Fruit fly (Drosophila melanogaster): Measurements from ENCODE around the gene Kdm5.

Gene Kdm5

dm6 chr2L:5997609-5998229 lies 1.6 kb downstream of the Kdm5 start (continued):
- TF ChIP-seq Dfd (GFP tag; optimal IDR thresholded peaks at IDR 0.05) (no peak), N (GFP tag; optimal IDR thresholded peaks at IDR 0.05) (peak; percentile 34), dl (GFP tag; optimal IDR thresholded peaks at IDR 0.05; ENCODE audit: insufficient read depth in 1 of 2, partially characterized antibody in 2 of 2) (no peak), pan (optimal IDR thresholded peaks at IDR 0.05) (no peak), Vsx2 (GFP tag; optimal IDR thresholded peaks at IDR 0.05; ENCODE audit: partially characterized antibody) (no peak)

DNA sequence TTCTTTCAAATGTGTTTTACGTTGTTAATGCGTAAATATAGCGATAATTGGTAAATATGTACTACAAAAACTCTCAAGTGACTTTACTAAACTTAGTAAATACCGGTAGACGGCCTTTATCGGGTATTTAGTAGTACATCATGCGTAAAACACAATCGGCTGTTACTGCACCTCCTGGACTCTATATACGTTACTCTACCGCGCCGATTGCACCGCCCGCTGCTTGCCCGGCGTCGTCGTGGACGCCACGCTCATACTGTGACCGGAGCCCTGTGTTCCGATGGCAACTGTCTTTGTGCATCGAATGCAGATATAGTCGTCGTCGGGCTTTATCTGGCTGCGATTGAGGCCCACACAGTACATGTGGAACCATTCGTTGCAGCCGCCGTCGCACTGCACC lies 8.9 kb downstream of the Kdm5 start:
- no peak for TF ChIP-seq dl (GFP tag; optimal IDR thresholded peaks at IDR 0.05; ENCODE audit: insufficient read depth in 1 of 2, partially characterized antibody in 2 of 2)
- TF ChIP-seq Mio (GFP tag; optimal IDR thresholded peaks at IDR 0.05), result no peak
- TF ChIP-seq sage (GFP tag; optimal IDR thresholded peaks at IDR 0.05), result no peak
- TF ChIP-seq Hr78 (GFP tag; optimal IDR thresholded peaks at IDR 0.05), result no peak
- no peak for TF ChIP-seq lola (GFP tag; optimal IDR thresholded peaks at IDR 0.05)
- no peak for TF ChIP-seq Hnf4 (GFP tag; optimal IDR thresholded peaks at IDR 0.05)
- no peak for TF ChIP-seq Dfd (GFP tag; optimal IDR thresholded peaks at IDR 0.05)
- TF ChIP-seq CG9705 (GFP tag; optimal IDR thresholded peaks at IDR 0.05), result no peak
- no peak for TF ChIP-seq CG32264 (GFP tag; optimal IDR thresholded peaks at IDR 0.05)
- no peak for TF ChIP-seq Myc (optimal IDR thresholded peaks at IDR 0.05)
- TF ChIP-seq Rel (GFP tag; optimal IDR thresholded peaks at IDR 0.05), result no peak
- no peak for TF ChIP-seq Rel (tag; optimal IDR thresholded peaks at IDR 0.05)
- TF ChIP-seq fru (GFP tag; optimal IDR thresholded peaks at IDR 0.05), result no peak
- TF ChIP-seq foxo (GFP tag; optimal IDR thresholded peaks at IDR 0.05), result no peak
- TF ChIP-seq OdsH (GFP tag; optimal IDR thresholded peaks at IDR 0.05), result no peak
- no peak for TF ChIP-seq usp (GFP tag; optimal IDR thresholded peaks at IDR 0.05)
- TF ChIP-seq dmrt93B (GFP tag; optimal IDR thresholded peaks at IDR 0.05), result no peak
- no peak for TF ChIP-seq tai (GFP tag; optimal IDR thresholded peaks at IDR 0.05)
- TF ChIP-seq br (GFP tag; optimal IDR thresholded peaks at IDR 0.05), result no peak

DNA sequence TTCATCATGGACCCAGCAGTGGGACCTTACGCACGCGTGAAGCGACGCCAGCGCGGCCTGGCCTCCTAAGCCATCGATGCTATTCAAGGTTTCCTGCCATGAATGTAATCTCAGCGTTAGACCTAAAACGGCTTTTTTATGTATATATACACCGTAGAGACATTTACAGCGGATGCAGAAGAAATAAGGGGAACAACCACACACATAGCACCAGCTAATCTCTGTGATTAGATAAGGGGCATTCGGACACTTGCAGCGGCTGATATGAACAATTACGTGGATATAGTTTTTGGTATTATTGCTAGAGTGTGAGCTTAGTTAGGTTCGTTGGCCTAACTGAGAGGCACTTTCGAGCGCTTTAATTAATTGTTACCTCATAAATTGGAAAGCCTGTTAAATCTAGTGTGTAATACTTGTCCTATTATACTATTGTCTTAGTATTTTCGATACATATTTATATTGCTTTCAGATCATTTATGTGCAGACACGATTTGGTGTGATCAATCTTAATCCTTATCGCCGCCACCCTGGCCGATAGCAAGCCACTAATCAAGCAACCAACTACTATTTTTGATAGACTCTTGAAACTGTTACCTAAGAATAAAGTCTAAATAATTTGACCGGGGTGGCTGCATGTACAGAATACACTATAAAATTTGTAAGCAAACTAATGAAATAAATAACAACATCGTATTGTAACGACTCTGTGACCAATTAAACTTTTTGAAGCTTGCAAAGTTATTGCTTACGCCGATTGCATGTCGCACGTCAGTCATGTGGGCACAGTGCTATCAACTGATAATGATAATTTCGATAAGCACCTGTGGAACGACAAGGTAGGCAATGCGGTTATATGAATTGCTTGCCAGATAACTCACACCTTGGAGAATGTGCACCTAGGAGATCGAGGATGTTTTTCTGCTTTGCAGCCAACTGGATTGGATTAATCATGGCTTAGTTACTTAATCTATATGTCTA lies 10.9 kb downstream of the Kdm5 start:
- no peak for TF ChIP-seq dl (GFP tag; optimal IDR thresholded peaks at IDR 0.05; ENCODE audit: insufficient read depth in 1 of 2, partially characterized antibody in 2 of 2)
- peak; percentile 39 for TF ChIP-seq h (GFP tag; optimal IDR thresholded peaks at IDR 0.05)
- TF ChIP-seq Rel (GFP tag; optimal IDR thresholded peaks at IDR 0.05), result no peak
- peak; percentile 93 for TF ChIP-seq Rel (tag; optimal IDR thresholded peaks at IDR 0.05)

dm6 chr2L:5986940-5987339 lies 12.4 kb downstream of the Kdm5 start:
- TF ChIP-seq br (GFP tag; optimal IDR thresholded peaks at IDR 0.05) (no peak), lola (GFP tag; optimal IDR thresholded peaks at IDR 0.05) (no peak), Rel (GFP tag; optimal IDR thresholded peaks at IDR 0.05) (no peak), Rel (tag; optimal IDR thresholded peaks at IDR 0.05) (peak; percentile 43), woc (GFP tag; optimal IDR thresholded peaks at IDR 0.05) (no peak), Dfd (GFP tag; optimal IDR thresholded peaks at IDR 0.05) (no peak), OdsH (GFP tag; optimal IDR thresholded peaks at IDR 0.05) (peak; percentile 11), Vsx2 (GFP tag; optimal IDR thresholded peaks at IDR 0.05; ENCODE audit: partially characterized antibody) (no peak), h (GFP tag; optimal IDR thresholded peaks at IDR 0.05) (peak; percentile 3), Dif (GFP tag; optimal IDR thresholded peaks at IDR 0.05; ENCODE audit: partially characterized antibody) (no peak), pan (optimal IDR thresholded peaks at IDR 0.05) (no peak), CG32264 (GFP tag; optimal IDR thresholded peaks at IDR 0.05) (no peak), Hnf4 (GFP tag; optimal IDR thresholded peaks at IDR 0.05) (no peak), sage (GFP tag; optimal IDR thresholded peaks at IDR 0.05) (no peak)

- TF ChIP-seq GATAd (GFP tag; optimal IDR thresholded peaks at IDR 0.05), result no peak
- peak; percentile 87 for TF ChIP-seq Hr83 (GFP tag; optimal IDR thresholded peaks at IDR 0.05; ENCODE audit: poor library complexity, severe bottlenecking)
- peak; percentile 30 for TF ChIP-seq ey (GFP tag; optimal IDR thresholded peaks at IDR 0.05)
- no peak for TF ChIP-seq Vsx2 (GFP tag; optimal IDR thresholded peaks at IDR 0.05; ENCODE audit: partially characterized antibody)
- TF ChIP-seq HLH106 (tag; optimal IDR thresholded peaks at IDR 0.05), result peak; percentile 60
- peak; percentile 54 for TF ChIP-seq rgr (GFP tag; optimal IDR thresholded peaks at IDR 0.05)
- TF ChIP-seq tai (GFP tag; optimal IDR thresholded peaks at IDR 0.05), result no peak
- TF ChIP-seq dl (GFP tag; optimal IDR thresholded peaks at IDR 0.05; ENCODE audit: insufficient read depth in 1 of 2, partially characterized antibody in 2 of 2), result no peak
- TF ChIP-seq brk (GFP tag; optimal IDR thresholded peaks at IDR 0.05), result no peak
- TF ChIP-seq sv (GFP tag; optimal IDR thresholded peaks at IDR 0.05), result peak; percentile 42
- peak; percentile 61 for TF ChIP-seq Dif (GFP tag; optimal IDR thresholded peaks at IDR 0.05; ENCODE audit: partially characterized antibody)
- TF ChIP-seq Hr78 (GFP tag; optimal IDR thresholded peaks at IDR 0.05), result peak; percentile 66
- TF ChIP-seq foxo (GFP tag; optimal IDR thresholded peaks at IDR 0.05), result peak in 1 of 2 experiments; percentile 52
- TF ChIP-seq CG32264 (GFP tag; optimal IDR thresholded peaks at IDR 0.05), result no peak
- peak; percentile 47 for TF ChIP-seq fru (GFP tag; optimal IDR thresholded peaks at IDR 0.05)
- no peak for TF ChIP-seq Myc (optimal IDR thresholded peaks at IDR 0.05)
- TF ChIP-seq N (GFP tag; optimal IDR thresholded peaks at IDR 0.05), result peak; percentile 98
- no peak for TF ChIP-seq sage (GFP tag; optimal IDR thresholded peaks at IDR 0.05)
- TF ChIP-seq br (GFP tag; optimal IDR thresholded peaks at IDR 0.05), result peak; percentile 53
- TF ChIP-seq Mio (GFP tag; optimal IDR thresholded peaks at IDR 0.05), result no peak
- TF ChIP-seq h (GFP tag; optimal IDR thresholded peaks at IDR 0.05), result peak; percentile 64
- no peak for TF ChIP-seq jim (GFP tag; optimal IDR thresholded peaks at IDR 0.05)
- TF ChIP-seq Abd-B (GFP tag; optimal IDR thresholded peaks at IDR 0.05), result no peak
- TF ChIP-seq psq (GFP tag; optimal IDR thresholded peaks at IDR 0.05), result peak; percentile 30
- no peak for TF ChIP-seq Hnf4 (GFP tag; optimal IDR thresholded peaks at IDR 0.05)
- no peak for TF ChIP-seq usp (GFP tag; optimal IDR thresholded peaks at IDR 0.05)
These were observed 13.2 kb downstream of the Kdm5 start, which contains the start of gene ifc for dm6 chr2L:5986094-5986493. TSS of gene ifc (plus strand) at chr2L:5986348.
